Worm (Caenorhabditis elegans) whole organism, mixed stage, embryonic: Measurements from ENCODE around the gene srw-123.

Experiments used
- M03D4.4 ChIP-seq: sonication (generic microtip); optimal IDR thresholded peaks from 2 replicates; lab custom pipeline; 2017; ENCODE audit warnings: mild to moderate bottlenecking, missing genetic modification characterization, missing compliant biosample characterization
- blmp-1 ChIP-seq: fragments of 150-350 bp; optimal IDR thresholded peaks from 2 replicates; lab custom pipeline; 2014; ENCODE audit warnings: missing biosample characterization, missing genetic modification characterization
- ceh-39 ChIP-seq: fragments of 150-350 bp; optimal IDR thresholded peaks from 2 replicates; lab custom pipeline; 2014; ENCODE audit warnings: missing biosample characterization, missing genetic modification characterization
- ceh-83 ChIP-seq: fragments of 200-800 bp; sonication (Bioruptor generic); optimal IDR thresholded peaks from 2 replicates; lab custom pipeline; 2018; ENCODE audit warnings: mild to moderate bottlenecking, missing genetic modification characterization, missing compliant biosample characterization
- drap-1 ChIP-seq: fragments of 200-800 bp; sonication (Bioruptor generic); optimal IDR thresholded peaks from 3 replicates; lab custom pipeline; 2018; ENCODE audit warnings: mild to moderate bottlenecking, missing genetic modification characterization, missing compliant biosample characterization
- elt-1 ChIP-seq: sonication (generic microtip); optimal IDR thresholded peaks from 2 replicates; lab custom pipeline; 2017; ENCODE audit warnings: missing genetic modification characterization, mild to moderate bottlenecking, missing compliant biosample characterization, antibody characterized with exemption, moderate library complexity, borderline replicate concordance; ENCODE audit not compliant: insufficient read depth
- elt-3 ChIP-seq: fragments of 150-350 bp; optimal IDR thresholded peaks from 2 replicates; lab custom pipeline; 2014; ENCODE audit warnings: missing biosample characterization, missing genetic modification characterization
- flh-1 ChIP-seq: fragments of 200-800 bp; sonication (Bioruptor generic); optimal IDR thresholded peaks from 2 replicates; lab custom pipeline; 2018; ENCODE audit warnings: mild to moderate bottlenecking, missing genetic modification characterization, moderate library complexity, missing compliant biosample characterization
- ham-2 ChIP-seq: fragments of 200-800 bp; sonication (Bioruptor generic); optimal IDR thresholded peaks from 2 replicates; lab custom pipeline; 2018; ENCODE audit warnings: mild to moderate bottlenecking, missing genetic modification characterization, missing compliant biosample characterization
- hlh-1 ChIP-seq: fragments of 150-350 bp; optimal IDR thresholded peaks from 2 replicates; lab custom pipeline; 2014; ENCODE audit warnings: missing biosample characterization, missing genetic modification reagents, missing genetic modification characterization
- lin-13 ChIP-seq: fragments of 150-350 bp; optimal IDR thresholded peaks from 2 replicates; lab custom pipeline; 2014; ENCODE audit warnings: missing biosample characterization, missing genetic modification characterization
- mab-5 ChIP-seq: fragments of 150-350 bp; optimal IDR thresholded peaks from 2 replicates; lab custom pipeline; 2014; ENCODE audit warnings: missing biosample characterization, missing genetic modification characterization
- mep-1 ChIP-seq: fragments of 150-350 bp; optimal IDR thresholded peaks from 2 replicates; lab custom pipeline; 2017; ENCODE audit warnings: missing biosample characterization, missing genetic modification reagents, missing genetic modification characterization, inconsistent platforms
- mls-2 ChIP-seq: sonication (generic microtip); optimal IDR thresholded peaks from 2 replicates; lab custom pipeline; 2016; ENCODE audit warnings: mild to moderate bottlenecking, missing genetic modification characterization, moderate library complexity, missing compliant biosample characterization
- nhr-12 ChIP-seq: fragments of 150-350 bp; optimal IDR thresholded peaks from 2 replicates; lab custom pipeline; 2014; ENCODE audit warnings: missing biosample characterization, missing genetic modification characterization
- nhr-2 ChIP-seq: fragments of 150-350 bp; optimal IDR thresholded peaks from 2 replicates; lab custom pipeline; 2014; ENCODE audit warnings: missing biosample characterization, missing genetic modification characterization
- nhr-237 ChIP-seq: fragments of 150-350 bp; optimal IDR thresholded peaks from 2 replicates; lab custom pipeline; 2014; ENCODE audit warnings: missing biosample characterization, missing genetic modification characterization
- nhr-76 ChIP-seq: sonication (generic microtip); optimal IDR thresholded peaks from 2 replicates; lab custom pipeline; 2017; ENCODE audit warnings: missing biosample characterization, missing genetic modification characterization
- pha-4 ChIP-seq: fragments of 150-350 bp; optimal IDR thresholded peaks from 2 replicates; lab custom pipeline; 2018; ENCODE audit warnings: missing biosample characterization, missing genetic modification reagents, missing genetic modification characterization
- sem-2 ChIP-seq: fragments of 200-800 bp; sonication (Bioruptor generic); optimal IDR thresholded peaks from 2 replicates; lab custom pipeline; 2018; ENCODE audit warnings: mild to moderate bottlenecking, missing genetic modification characterization, missing compliant biosample characterization
- snpc-4 ChIP-seq: fragments of 150-350 bp; optimal IDR thresholded peaks from 2 replicates; lab custom pipeline; 2014; ENCODE audit warnings: missing biosample characterization, missing genetic modification characterization
- sptf-1 ChIP-seq: sonication (generic microtip); optimal IDR thresholded peaks from 2 replicates; lab custom pipeline; 2017; ENCODE audit warnings: mild to moderate bottlenecking, missing genetic modification characterization, moderate library complexity, missing compliant biosample characterization
- tbx-8 ChIP-seq: fragments of 200-800 bp; sonication (Bioruptor generic); optimal IDR thresholded peaks from 2 replicates; lab custom pipeline; 2018; ENCODE audit warnings: mild to moderate bottlenecking, missing genetic modification characterization, moderate library complexity, missing compliant biosample characterization
- unc-120 ChIP-seq: sonication (generic microtip); optimal IDR thresholded peaks from 2 replicates; lab custom pipeline; 2017; ENCODE audit warnings: missing genetic modification characterization, missing compliant biosample characterization; ENCODE audit not compliant: poor library complexity, severe bottlenecking
- unc-39 ChIP-seq: fragments of 150-350 bp; optimal IDR thresholded peaks from 2 replicates; lab custom pipeline; 2014; ENCODE audit warnings: missing biosample characterization, missing genetic modification characterization
- unc-62 ChIP-seq: fragments of 150-350 bp; optimal IDR thresholded peaks from 2 replicates; lab custom pipeline; 2014; ENCODE audit warnings: missing biosample characterization, missing genetic modification reagents, missing genetic modification characterization
- zip-8 ChIP-seq: fragments of 150-350 bp; optimal IDR thresholded peaks from 2 replicates; lab custom pipeline; 2014; ENCODE audit warnings: missing biosample characterization, missing genetic modification characterization
- ztf-11 ChIP-seq: fragments of 150-350 bp; optimal IDR thresholded peaks from 2 replicates; lab custom pipeline; 2014; ENCODE audit warnings: missing biosample characterization, missing genetic modification characterization

Gene srw-123

DNA sequence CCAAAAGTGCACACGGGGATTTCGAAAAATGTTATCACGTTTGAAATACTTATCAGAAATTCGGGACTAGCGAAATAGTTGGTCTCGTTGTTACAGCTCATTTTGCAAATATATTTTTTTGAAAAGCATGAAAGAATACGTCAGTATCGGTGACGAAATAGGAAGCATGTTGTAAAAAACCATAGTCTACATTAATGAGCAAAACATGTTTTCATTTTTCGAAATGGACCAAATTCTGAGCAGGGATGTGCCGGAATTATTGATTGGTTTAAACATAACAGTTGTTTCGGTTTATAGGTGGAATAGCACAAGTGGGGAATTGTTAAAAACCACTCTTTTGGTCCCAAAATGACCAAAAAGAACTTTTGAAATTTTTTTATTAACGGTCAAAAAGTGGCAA is 41.1 kb downstream of the srw-123 start, which contains the start of gene srh-247:
TSS of gene srh-247 (minus strand) at position 101 of the 400 bp plus-strand sequence.
- no peak for TF ChIP-seq M03D4.4
- TF ChIP-seq unc-120 (tag; lab: Kevin White, UChicago) = no peak
- TF ChIP-seq zip-8 (tag; lab: Kevin White, UChicago) = no peak
- TF ChIP-seq ceh-83 (GFP tag; lab: Kevin White, UChicago) = no peak
- TF ChIP-seq snpc-4 (tag; lab: Kevin White, UChicago) = no peak
- TF ChIP-seq tbx-8 = no peak
- no peak for TF ChIP-seq ceh-39 (tag; lab: Kevin White, UChicago)
- TF ChIP-seq nhr-76 (tag; lab: Kevin White, UChicago) = no peak
- no peak for TF ChIP-seq nhr-12 (tag; lab: Kevin White, UChicago)

DNA sequence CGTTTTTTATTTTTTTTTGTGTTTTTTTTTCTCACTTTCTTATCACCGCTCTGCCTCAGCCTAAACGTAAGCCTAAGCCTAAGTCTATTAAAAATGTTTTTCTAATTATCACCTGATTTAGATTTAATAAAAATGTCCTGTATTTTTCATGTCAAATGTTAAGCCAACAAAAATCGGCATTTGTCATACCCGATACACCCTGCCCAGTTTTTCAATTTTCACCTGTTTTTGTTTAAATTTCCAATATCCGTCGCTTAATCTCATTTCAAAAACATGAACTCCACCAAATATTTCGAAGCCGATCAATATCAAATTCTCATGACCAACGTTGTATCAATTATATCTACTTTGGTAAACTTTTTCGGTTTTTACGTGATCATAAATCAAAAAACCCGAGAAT is 43.9 kb downstream of the srw-123 start, which contains the start of gene C31B8.1:
TSS of gene C31B8.1 (plus strand) at position 301 of the 400 bp plus-strand sequence.
- no peak for TF ChIP-seq lin-13 (tag; lab: Kevin White, UChicago)
- TF ChIP-seq unc-120 (tag; lab: Kevin White, UChicago) = no peak
- TF ChIP-seq nhr-237 (tag; lab: Kevin White, UChicago) = no peak
- no peak for TF ChIP-seq ceh-83 (GFP tag; lab: Kevin White, UChicago)
- no peak for TF ChIP-seq nhr-2 (tag; lab: Kevin White, UChicago)
- no peak for TF ChIP-seq pha-4
- no peak for TF ChIP-seq elt-3 (tag; lab: Kevin White, UChicago)
- no peak for TF ChIP-seq ceh-39 (tag; lab: Kevin White, UChicago)
- no peak for TF ChIP-seq mab-5
- TF ChIP-seq mls-2 = no peak
- TF ChIP-seq sptf-1 (tag; lab: Kevin White, UChicago) = no peak
- TF ChIP-seq elt-1 (tag; lab: Kevin White, UChicago) = no peak
- TF ChIP-seq ham-2 (GFP tag; lab: Kevin White, UChicago) = no peak
- no peak for TF ChIP-seq unc-39 (tag; lab: Kevin White, UChicago)
- TF ChIP-seq hlh-1 (tag; lab: Kevin White, UChicago) = no peak
- no peak for TF ChIP-seq flh-1
- no peak for TF ChIP-seq snpc-4 (tag; lab: Kevin White, UChicago)
- no peak for TF ChIP-seq tbx-8

DNA sequence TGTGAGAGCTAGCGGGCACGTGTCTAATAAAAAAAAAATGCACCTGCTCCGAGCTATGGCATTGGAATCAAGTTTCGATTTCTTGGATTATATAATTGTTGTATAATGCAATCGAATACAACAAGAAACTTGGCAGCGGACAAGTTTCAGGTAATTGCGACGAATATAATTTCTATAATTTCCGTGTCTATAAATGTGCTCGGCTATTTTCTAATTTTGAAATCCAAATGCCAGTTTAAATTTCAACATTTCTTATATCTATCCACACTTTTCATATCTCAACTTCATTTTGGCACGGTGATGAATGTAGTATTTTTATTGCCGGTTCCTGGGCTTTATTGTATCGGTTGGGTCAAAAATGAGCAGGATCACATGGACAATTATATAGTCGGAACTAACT is 45.4 kb downstream of the srw-123 start, which contains the start of gene C31B8.16:
TSS of gene C31B8.16 (plus strand) at position 301 of the 400 bp plus-strand sequence.
- TF ChIP-seq drap-1 (GFP tag; lab: Kevin White, UChicago) (no peak), mep-1 (tag; lab: Kevin White, UChicago) (no peak), nhr-237 (tag; lab: Kevin White, UChicago) (no peak), snpc-4 (tag; lab: Kevin White, UChicago) (no peak), elt-1 (tag; lab: Kevin White, UChicago) (no peak), M03D4.4 (no peak), unc-39 (tag; lab: Kevin White, UChicago) (no peak), pha-4 (no peak), nhr-2 (tag; lab: Kevin White, UChicago) (no peak), sptf-1 (tag; lab: Kevin White, UChicago) (no peak), tbx-8 (no peak), unc-62 (no peak), zip-8 (tag; lab: Kevin White, UChicago) (no peak), ceh-39 (tag; lab: Kevin White, UChicago) (no peak)
- TF ChIP-seq, all 35 proteins: peak for 0

DNA sequence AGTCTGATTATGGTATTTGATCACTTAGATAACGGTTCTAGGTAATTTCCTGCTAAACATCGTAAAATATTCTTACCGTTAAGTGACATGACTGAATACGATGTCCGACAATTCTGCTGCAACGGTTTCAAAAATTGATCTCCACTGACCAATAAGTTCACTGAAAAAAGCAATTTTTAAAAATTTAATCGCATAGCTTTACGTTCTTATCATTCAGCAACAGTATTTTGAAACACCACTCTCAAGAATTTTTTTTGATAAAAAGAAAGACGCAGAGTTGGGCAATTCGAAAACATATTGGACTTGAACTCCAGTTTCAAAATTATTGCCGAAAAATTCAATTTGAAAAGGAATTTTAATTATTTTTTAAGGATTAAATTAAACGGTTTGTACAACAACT is 47.6 kb downstream of the srw-123 start, which contains the start of gene C31B8.12:
TSS of gene C31B8.12 (minus strand) at position 101 of the 400 bp plus-strand sequence.
- TF ChIP-seq snpc-4 (tag; lab: Kevin White, UChicago) (no peak), ceh-83 (GFP tag; lab: Kevin White, UChicago) (no peak), mep-1 (tag; lab: Kevin White, UChicago) (no peak), blmp-1 (no peak), ztf-11 (tag; lab: Kevin White, UChicago) (no peak), sem-2 (GFP tag; lab: Kevin White, UChicago) (no peak)
- TF ChIP-seq, all 35 proteins: peak for 0
